Worm (Caenorhabditis elegans) whole organism, late embryonic: ENCODE results near the gene mrps-22.

Source experiments
- C38D4.7 ChIP-seq: fragments of 200-800 bp; sonication (Bioruptor generic); optimal IDR thresholded peaks from 2 replicates; lab custom pipeline; 2018; ENCODE audit warnings: mild to moderate bottlenecking, missing genetic modification characterization, moderate library complexity, missing compliant biosample characterization
- ama-1 ChIP-seq: fragments of 150-350 bp; optimal IDR thresholded peaks from 2 replicates; lab custom pipeline; 2014
- elt-2 ChIP-seq: sonication (generic microtip); optimal IDR thresholded peaks from 2 replicates; lab custom pipeline; 2016; ENCODE audit warnings: missing genetic modification reagents, missing genetic modification characterization, missing compliant biosample characterization
- ets-4 ChIP-seq: sonication (generic microtip); optimal IDR thresholded peaks from 2 replicates; lab custom pipeline; 2016; ENCODE audit warnings: missing genetic modification characterization, missing compliant biosample characterization
- nfya-1 ChIP-seq: sonication (generic microtip); optimal IDR thresholded peaks from 2 replicates; lab custom pipeline; 2017; ENCODE audit warnings: missing genetic modification characterization, mild to moderate bottlenecking, missing compliant biosample characterization, antibody characterized with exemption, moderate library complexity
- nhr-11 ChIP-seq: fragments of 150-350 bp; optimal IDR thresholded peaks from 2 replicates; lab custom pipeline; 2014; ENCODE audit warnings: missing biosample characterization, missing genetic modification characterization
- rnt-1 ChIP-seq: sonication (generic microtip); optimal IDR thresholded peaks from 2 replicates; lab custom pipeline; 2016; ENCODE audit warnings: missing genetic modification characterization, missing compliant biosample characterization
- tbx-2 ChIP-seq: sonication (generic microtip); optimal IDR thresholded peaks from 2 replicates; lab custom pipeline; 2016; ENCODE audit warnings: missing genetic modification characterization, missing compliant biosample characterization

DNA sequence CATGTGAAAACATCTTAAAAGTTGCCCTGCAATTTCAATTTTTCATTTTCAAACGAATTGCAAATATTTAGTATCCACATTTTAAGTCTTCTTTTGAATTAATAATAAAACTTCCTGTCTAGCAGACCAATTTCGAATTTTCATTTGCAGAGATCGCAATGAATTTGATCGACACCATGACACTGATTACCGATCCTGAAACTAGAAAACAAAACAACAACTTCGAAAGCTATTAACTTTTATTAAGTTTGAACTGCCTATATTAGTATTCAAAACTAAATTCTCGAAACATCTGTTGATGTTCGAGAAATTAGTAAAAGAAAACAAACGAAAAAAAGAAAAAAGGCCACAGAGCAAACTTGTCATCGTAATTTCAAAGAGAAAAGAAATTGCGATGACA, 8.2 kb upstream of the mrps-22 start:
- TF ChIP-seq ama-1 (lab: Kevin White, UChicago) (no peak), nhr-11 (no peak), nfya-1 (tag; lab: Kevin White, UChicago) (no peak), rnt-1 (tag; lab: Kevin White, UChicago) (no peak), tbx-2 (tag; lab: Kevin White, UChicago) (no peak), elt-2 (no peak), C38D4.7 (no peak), ets-4 (tag; lab: Kevin White, UChicago) (no peak)
